Worm (Caenorhabditis elegans): Measurements from ENCODE around the gene T23D5.3.
"Not testable (repeated sequence)": the region's sequence is repeated elsewhere in the genome, so short reads cannot be mapped to it uniquely, and the experiment has no call there.

DNA sequence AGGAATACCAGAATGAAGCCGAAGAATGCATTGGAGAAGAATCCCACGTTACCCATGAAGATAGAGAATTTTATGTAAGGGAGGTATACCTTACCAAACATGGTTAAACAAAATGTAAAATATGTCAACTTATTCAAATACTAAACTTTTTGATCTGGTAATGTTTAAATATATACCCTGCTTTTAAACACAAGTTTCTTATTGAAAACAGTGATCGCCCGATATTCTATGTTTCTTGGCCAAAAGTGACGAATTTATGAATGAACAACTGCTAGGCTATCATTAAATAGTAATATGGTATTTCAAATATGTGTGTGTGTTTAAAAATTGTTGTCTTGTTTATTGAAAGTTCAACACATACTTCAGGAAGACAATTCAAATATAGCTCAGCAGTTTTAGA, 14.9 kb upstream of the T23D5.3 start, which contains the start of gene T23D5.8:
- TF ChIP-seq ztf-11 (tag; optimal IDR thresholded peaks at IDR 0.05); nhr-76 (tag; optimal IDR thresholded peaks at IDR 0.05); cnd-1 (tag; optimal IDR thresholded peaks at IDR 0.05); lin-13 (tag; optimal IDR thresholded peaks at IDR 0.05); ces-1 (GFP tag; optimal IDR thresholded peaks at IDR 0.05); unc-62 (GFP tag; optimal IDR thresholded peaks at IDR 0.05); ceh-39 (tag; optimal IDR thresholded peaks at IDR 0.05); snpc-4 (tag; optimal IDR thresholded peaks at IDR 0.05); sptf-1 (tag; optimal IDR thresholded peaks at IDR 0.05); nhr-28 (tag; optimal IDR thresholded peaks at IDR 0.05); mep-1 (tag; optimal IDR thresholded peaks at IDR 0.05): not testable (repeated sequence)

All from whole organism, mixed stage, embryonic.